Fruit fly (Drosophila melanogaster) whole organism, embryonic: Measurements from ENCODE around the gene NK7.1.

Experiments used
- Abd-B ChIP-seq: fragments of 200-800 bp; sonication (Bioruptor generic); optimal IDR thresholded peaks from 2 replicates; lab custom pipeline; 2018; ENCODE audit warnings: missing biosample characterization, mild to moderate bottlenecking, missing genetic modification characterization, moderate library complexity
- Aef1 ChIP-seq: fragments of 200-800 bp; sonication (Bioruptor generic); IDR thresholded peaks from 3 replicates; pipeline ENCODE4 v1.3.6; 2022; ENCODE audit warnings: missing biosample characterization, missing genetic modification characterization
- C15 ChIP-seq: fragments of 200-800 bp; sonication (Bioruptor generic); IDR thresholded peaks from 3 replicates; pipeline ENCODE4 v1.3.6; 2022; ENCODE audit warnings: missing biosample characterization, missing genetic modification characterization
- CG12219 ChIP-seq: fragments of 200-800 bp; sonication (Bioruptor generic); optimal IDR thresholded peaks from 3 replicates; lab custom pipeline; 2018; ENCODE audit warnings: missing biosample characterization, mild to moderate bottlenecking, missing genetic modification characterization
- CG12236 ChIP-seq: fragments of 200-800 bp; sonication (Bioruptor generic); optimal IDR thresholded peaks from 2 replicates; lab custom pipeline; 2016; ENCODE audit warnings: missing biosample characterization, missing genetic modification characterization
- CG15514 ChIP-seq: fragments of 200-800 bp; sonication (Bioruptor generic); optimal IDR thresholded peaks from 3 replicates; lab custom pipeline; 2017; ENCODE audit warnings: missing biosample characterization, missing genetic modification characterization, mild to moderate bottlenecking, moderate library complexity, missing genetic modification reagents
- CG1602 ChIP-seq: fragments of 200-800 bp; sonication (Bioruptor generic); optimal IDR thresholded peaks from 3 replicates; lab custom pipeline; 2016; ENCODE audit warnings: missing biosample characterization, missing genetic modification characterization
- CG18599 ChIP-seq: fragments of 200-800 bp; sonication (Bioruptor generic); optimal IDR thresholded peaks from 3 replicates; lab custom pipeline; 2017; ENCODE audit warnings: missing biosample characterization, missing genetic modification characterization, mild to moderate bottlenecking, moderate library complexity, missing genetic modification reagents
- CG2199 ChIP-seq: fragments of 200-800 bp; sonication (Bioruptor generic); IDR thresholded peaks from 3 replicates; pipeline ENCODE4 v1.3.6; 2022; ENCODE audit warnings: missing biosample characterization, missing genetic modification characterization
- CG2202 ChIP-seq: fragments of 200-800 bp; sonication (Bioruptor generic); optimal IDR thresholded peaks from 2 replicates; lab custom pipeline; 2018; ENCODE audit warnings: missing biosample characterization, mild to moderate bottlenecking, missing genetic modification characterization
- CG4854 ChIP-seq: fragments of 200-800 bp; sonication (Bioruptor generic); optimal IDR thresholded peaks from 2 replicates; lab custom pipeline; 2016; ENCODE audit warnings: missing biosample characterization, missing genetic modification characterization, inconsistent platforms
- CG5245 ChIP-seq: fragments of 200-800 bp; sonication (Bioruptor generic); optimal IDR thresholded peaks from 3 replicates; lab custom pipeline; 2016; ENCODE audit warnings: missing biosample characterization, missing genetic modification characterization
- CG7271 ChIP-seq: fragments of 200-800 bp; sonication (Bioruptor generic); optimal IDR thresholded peaks from 2 replicates; lab custom pipeline; 2018; ENCODE audit warnings: missing biosample characterization, mild to moderate bottlenecking, missing genetic modification characterization, moderate library complexity
- CG7556 ChIP-seq: fragments of 200-800 bp; sonication (Bioruptor generic); optimal IDR thresholded peaks from 2 replicates; lab custom pipeline; 2017; ENCODE audit warnings: missing biosample characterization, mild to moderate bottlenecking, missing genetic modification characterization
- CG7928 ChIP-seq: fragments of 200-800 bp; sonication (Bioruptor generic); optimal IDR thresholded peaks from 2 replicates; lab custom pipeline; 2017; ENCODE audit warnings: missing biosample characterization, mild to moderate bottlenecking, missing genetic modification characterization
- CG9876 ChIP-seq: fragments of 200-800 bp; sonication (Bioruptor generic); optimal IDR thresholded peaks from 2 replicates; lab custom pipeline; 2016; ENCODE audit warnings: missing biosample characterization, missing genetic modification characterization
- CG9932 ChIP-seq: fragments of 200-800 bp; sonication (Bioruptor generic); IDR thresholded peaks from 2 replicates; pipeline ENCODE4 v1.3.6; 2022; ENCODE audit warnings: missing biosample characterization, missing genetic modification characterization
- CHES-1-like ChIP-seq: fragments of 200-800 bp; sonication (Bioruptor generic); optimal IDR thresholded peaks from 2 replicates; lab custom pipeline; 2016; ENCODE audit warnings: missing biosample characterization, missing genetic modification characterization
- CrebB ChIP-seq: fragments of 200-800 bp; sonication (Bioruptor generic); optimal IDR thresholded peaks from 3 replicates; lab custom pipeline; 2018; ENCODE audit warnings: missing biosample characterization, mild to moderate bottlenecking, missing genetic modification characterization
- Elba2 ChIP-seq: fragments of 200-800 bp; sonication (Bioruptor generic); optimal IDR thresholded peaks from 3 replicates; lab custom pipeline; 2016; ENCODE audit warnings: missing biosample characterization, missing genetic modification characterization
- Ets97D ChIP-seq: fragments of 200-800 bp; sonication (Bioruptor generic); optimal IDR thresholded peaks from 3 replicates; lab custom pipeline; 2016; ENCODE audit warnings: missing biosample characterization, missing genetic modification characterization
- HHEX ChIP-seq: fragments of 200-800 bp; sonication (Bioruptor generic); optimal IDR thresholded peaks from 3 replicates; lab custom pipeline; 2017; ENCODE audit warnings: missing biosample characterization, mild to moderate bottlenecking, missing genetic modification characterization, missing genetic modification reagents
- HLH3B ChIP-seq: fragments of 200-800 bp; sonication (Bioruptor generic); IDR thresholded peaks from 2 replicates; pipeline ENCODE4 v1.3.6; 2022; ENCODE audit warnings: missing biosample characterization, missing genetic modification characterization
- MTF-1 ChIP-seq: fragments of 200-800 bp; sonication (Bioruptor generic); optimal IDR thresholded peaks from 2 replicates; lab custom pipeline; 2018; ENCODE audit warnings: missing biosample characterization, mild to moderate bottlenecking, missing genetic modification characterization, borderline replicate concordance
- Optix ChIP-seq: fragments of 200-800 bp; sonication (Bioruptor generic); IDR thresholded peaks from 3 replicates; pipeline ENCODE4 v1.3.6; 2022; ENCODE audit warnings: missing biosample characterization, missing genetic modification characterization
- Ptx1 ChIP-seq: fragments of 200-800 bp; sonication (Bioruptor generic); IDR thresholded peaks from 2 replicates; pipeline ENCODE4 v1.3.6; 2022; ENCODE audit warnings: missing biosample characterization, missing genetic modification characterization
- Sin3A ChIP-seq: fragments of >200 bp; optimal IDR thresholded peaks from 2 replicates; lab custom pipeline; 2018
- Sry-β ChIP-seq: fragments of 200-800 bp; sonication (Bioruptor generic); optimal IDR thresholded peaks from 2 replicates; lab custom pipeline; 2018; ENCODE audit warnings: missing biosample characterization, mild to moderate bottlenecking, missing genetic modification characterization, moderate library complexity
- amos ChIP-seq: fragments of 200-800 bp; sonication (Bioruptor generic); IDR thresholded peaks from 2 replicates; pipeline ENCODE4 v1.3.6; 2022; ENCODE audit warnings: missing biosample characterization, missing genetic modification characterization; ENCODE audit not compliant: partially characterized antibody
- aop ChIP-seq: fragments of 200-800 bp; sonication (Bioruptor generic); IDR thresholded peaks from 2 replicates; pipeline ENCODE4 v1.3.6; 2022; ENCODE audit warnings: missing biosample characterization, missing genetic modification characterization
- ash1 ChIP-seq: fragments of 200-800 bp; sonication (Bioruptor generic); optimal IDR thresholded peaks from 2 replicates; lab custom pipeline; 2018; ENCODE audit warnings: missing biosample characterization, mild to moderate bottlenecking, missing genetic modification characterization
- az2 ChIP-seq: fragments of 200-800 bp; sonication (Bioruptor generic); optimal IDR thresholded peaks from 3 replicates; lab custom pipeline; 2016; ENCODE audit warnings: missing biosample characterization, missing genetic modification characterization
- cas ChIP-seq: fragments of 200-800 bp; sonication (Bioruptor generic); IDR thresholded peaks from 2 replicates; pipeline ENCODE4 v1.3.6; 2022; ENCODE audit warnings: missing biosample characterization, missing genetic modification characterization
- cg ChIP-seq: fragments of 200-800 bp; sonication (Bioruptor generic); optimal IDR thresholded peaks from 3 replicates; lab custom pipeline; 2019; ENCODE audit warnings: missing biosample characterization, mild to moderate bottlenecking, missing genetic modification characterization, moderate library complexity
- esg ChIP-seq: fragments of 200-800 bp; sonication (Bioruptor generic); conservative IDR thresholded peaks from 2 replicates; pipeline ENCODE4 v1.3.6; 2022; ENCODE audit warnings: missing biosample characterization, missing genetic modification characterization
- kay ChIP-seq: fragments of 200-800 bp; sonication (Bioruptor generic); optimal IDR thresholded peaks from 2 replicates; lab custom pipeline; 2016; ENCODE audit warnings: missing biosample characterization, missing genetic modification characterization
- klu ChIP-seq: fragments of 200-800 bp; sonication (Bioruptor generic); IDR thresholded peaks from 2 replicates; pipeline ENCODE4 v1.3.6; 2022; ENCODE audit warnings: missing biosample characterization, missing genetic modification characterization
- nau ChIP-seq: fragments of 200-800 bp; sonication (Bioruptor generic); optimal IDR thresholded peaks from 3 replicates; lab custom pipeline; 2017; ENCODE audit warnings: missing biosample characterization, mild to moderate bottlenecking, missing genetic modification characterization, missing genetic modification reagents
- pnt ChIP-seq: fragments of 200-800 bp; sonication (Bioruptor generic); optimal IDR thresholded peaks from 3 replicates; lab custom pipeline; 2016; ENCODE audit warnings: missing biosample characterization, missing genetic modification characterization
- pum ChIP-seq: fragments of 200-800 bp; sonication (Bioruptor generic); optimal IDR thresholded peaks from 2 replicates; lab custom pipeline; 2016; ENCODE audit warnings: missing biosample characterization, missing genetic modification characterization
- ranshi ChIP-seq: fragments of 200-800 bp; sonication (Bioruptor generic); IDR thresholded peaks from 2 replicates; pipeline ENCODE4 v1.3.6; 2022; ENCODE audit warnings: missing biosample characterization, missing genetic modification characterization
- repo ChIP-seq: fragments of 200-800 bp; sonication (Bioruptor generic); optimal IDR thresholded peaks from 2 replicates; lab custom pipeline; 2016; ENCODE audit warnings: missing biosample characterization, missing genetic modification characterization
- ro ChIP-seq: fragments of 200-800 bp; sonication (Bioruptor generic); IDR thresholded peaks from 2 replicates; pipeline ENCODE4 v1.3.6; 2022; ENCODE audit warnings: missing biosample characterization, missing genetic modification characterization
- sc ChIP-seq, 3 experiments: fragments of >200 bp in 2 of 3; fragments of 200-800 bp in 1 of 3; sonication (Bioruptor generic) in 1 of 3; optimal IDR thresholded peaks; 2 replicates in 2 of 3; 3 replicates in 1 of 3; lab custom pipeline; 2017; ENCODE audit warnings: mild to moderate bottlenecking in 1 of 3, missing biosample characterization in 1 of 3, missing genetic modification characterization in 1 of 3, missing genetic modification reagents in 1 of 3
- sens ChIP-seq: fragments of 200-800 bp; sonication (Bioruptor generic); peaks from one replicate; lab custom pipeline; 2016; ENCODE audit warnings: missing biosample characterization, missing genetic modification characterization
- shn ChIP-seq: fragments of 200-800 bp; sonication (Bioruptor generic); optimal IDR thresholded peaks from 3 replicates; lab custom pipeline; 2016; ENCODE audit warnings: missing biosample characterization, missing genetic modification characterization
- stwl ChIP-seq: fragments of 200-800 bp; sonication (Bioruptor generic); optimal IDR thresholded peaks from 3 replicates; lab custom pipeline; 2018; ENCODE audit warnings: missing biosample characterization, mild to moderate bottlenecking, missing genetic modification characterization, moderate library complexity
- twi ChIP-seq: fragments of 200-800 bp; optimal IDR thresholded peaks from 2 replicates; lab custom pipeline; 2019; ENCODE audit warnings: missing biosample characterization, mild to moderate bottlenecking, missing genetic modification characterization, moderate library complexity
- tx ChIP-seq: fragments of 200-800 bp; sonication (Bioruptor generic); optimal IDR thresholded peaks from 2 replicates; lab custom pipeline; 2016; ENCODE audit warnings: missing biosample characterization, missing genetic modification characterization
- vnd ChIP-seq: fragments of 200-800 bp; sonication (Bioruptor generic); IDR thresholded peaks from 3 replicates; pipeline ENCODE4 v1.3.6; 2022; ENCODE audit warnings: missing biosample characterization, missing genetic modification characterization; ENCODE audit not compliant: partially characterized antibody

Gene NK7.1

DNA sequence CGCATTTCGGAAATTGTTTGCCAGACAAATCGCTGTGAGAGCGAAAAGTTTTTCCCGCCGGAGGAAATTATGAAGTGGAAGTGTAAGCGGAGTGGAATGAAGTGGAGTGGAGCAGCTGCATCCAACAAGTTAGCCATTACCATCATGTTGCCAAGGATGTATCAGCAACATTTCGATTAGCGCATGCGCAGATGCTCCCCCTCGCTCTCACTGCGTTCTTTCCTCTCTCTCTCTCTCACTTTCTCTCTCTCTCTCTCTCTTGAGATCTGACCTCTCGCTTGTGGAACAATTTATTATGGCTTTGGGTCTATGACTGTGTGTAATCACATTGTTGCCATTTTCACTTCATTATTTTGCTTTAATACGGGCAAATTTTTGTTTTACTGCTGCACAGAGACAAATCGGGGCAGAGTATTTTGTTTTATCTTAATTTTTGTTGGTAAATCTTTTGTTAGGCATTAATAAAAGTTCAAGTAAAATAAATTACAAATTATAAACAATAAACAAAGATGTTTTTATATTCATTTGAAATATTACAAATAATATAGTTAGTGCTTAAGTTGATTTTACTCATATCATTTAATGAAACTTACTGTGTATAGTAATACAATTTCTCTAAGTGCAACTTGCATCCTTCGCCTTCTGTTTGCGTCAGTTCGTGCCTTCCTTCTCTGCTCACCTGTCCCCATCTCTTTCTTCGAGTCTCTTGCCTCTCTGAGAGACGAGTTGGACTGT, 9.7 kb upstream of the NK7.1 start (continued):
- TF ChIP-seq CG7556 (GFP tag; lab: Kevin White, UChicago) (peak; percentile 94), Optix (no peak), CG7271 (tag; lab: Kevin White, UChicago) (peak; percentile 5), twi (tag; lab: Kevin White, UChicago) (peak; percentile 61), Elba2 (GFP tag; lab: Kevin White, UChicago) (no peak), MTF-1 (GFP tag; lab: Kevin White, UChicago) (peak; percentile 49), Sry-β (GFP tag; lab: Kevin White, UChicago) (peak; percentile 1), nau (GFP tag; lab: Kevin White, UChicago) (peak; percentile 70), CG12236 (no peak), CG18599 (GFP tag; lab: Kevin White, UChicago) (peak; percentile 92), aop (GFP tag; lab: Robert Waterston, UW) (no peak), ro (GFP tag; lab: Robert Waterston, UW) (no peak), esg (GFP tag; lab: Robert Waterston, UW) (peak; percentile 51), sc (optimal IDR thresholded peaks at IDR 0.05; lab: Kevin White, UChicago) (no peak), sc (GFP tag; optimal IDR thresholded peaks at IDR 0.05; lab: Kevin White, UChicago) (peak; percentile 73), Sin3A (lab: Kevin White, UChicago) (no peak), CG1602 (peak; percentile 69), shn (GFP tag; lab: Kevin White, UChicago) (no peak), CG5245 (GFP tag; lab: Kevin White, UChicago) (peak; percentile 21), repo (GFP tag; lab: Kevin White, UChicago) (no peak), sens (GFP tag; lab: Kevin White, UChicago) (peak; percentile 85), CHES-1-like (GFP tag; lab: Kevin White, UChicago) (no peak), pnt (GFP tag; lab: Kevin White, UChicago) (peak; percentile 41), HHEX (peak; percentile 75), CG12219 (GFP tag; lab: Kevin White, UChicago) (peak; percentile 54), Ptx1 (peak; percentile 72), CG9932 (GFP tag; lab: Robert Waterston, UW) (peak; percentile 3; the same call in 1 of the 2 replicates), amos (no peak), CG15514 (GFP tag; lab: Kevin White, UChicago) (peak; percentile 62), CG4854 (peak; percentile 33), Abd-B (peak; percentile 84), HLH3B (no peak; the same call in none of the 2 replicates), C15 (GFP tag; lab: Robert Waterston, UW) (0 out of 3 replicates have a peak, but pooled peaks have one; percentile 40), CG7928 (GFP tag; lab: Kevin White, UChicago) (no peak), CG2202 (tag; lab: Kevin White, UChicago) (peak; percentile 14), vnd (no peak), az2 (peak; percentile 75), tx (GFP tag; lab: Kevin White, UChicago) (no peak), klu (GFP tag; lab: Robert Waterston, UW) (no peak; the same call in 1 of the 2 replicates), CrebB (tag; lab: Kevin White, UChicago) (peak; percentile 18), Aef1 (peak; percentile 55; the same call in 2 of the 3 replicates), ranshi (GFP tag; lab: Robert Waterston, UW) (peak; percentile 64), stwl (tag; lab: Kevin White, UChicago) (no peak), cg (GFP tag; lab: Kevin White, UChicago) (peak; percentile 1), pum (GFP tag; lab: Kevin White, UChicago) (no peak), CG2199 (GFP tag; lab: Robert Waterston, UW) (peak; percentile 87), kay (GFP tag; lab: Kevin White, UChicago) (peak; percentile 37), Ets97D (GFP tag; lab: Kevin White, UChicago) (no peak), CG9876 (GFP tag; lab: Kevin White, UChicago) (no peak), ash1 (GFP tag; lab: Kevin White, UChicago) (no peak), cas (no peak)
